Worm (Caenorhabditis elegans) whole organism, young adult: Measurements from ENCODE around the gene npp-20.

ENCODE experiments used
- B0261.1 ChIP-seq: sonication (generic microtip); optimal IDR thresholded peaks from 2 replicates; lab custom pipeline; 2016; ENCODE audit warnings: mild to moderate bottlenecking, missing genetic modification characterization, moderate library complexity, missing compliant biosample characterization
- B0336.3 ChIP-seq: fragments of 200-800 bp; sonication (Bioruptor generic); IDR thresholded peaks from 2 replicates; pipeline ENCODE4 v1.3.6; 2022; ENCODE audit warnings: missing genetic modification characterization, missing compliant biosample characterization
- F22D6.2 ChIP-seq: sonication (generic microtip); optimal IDR thresholded peaks from 2 replicates; lab custom pipeline; 2016; ENCODE audit warnings: mild to moderate bottlenecking, missing genetic modification characterization, missing compliant biosample characterization
- F33H1.4 ChIP-seq: fragments of 200-800 bp; sonication (Bioruptor generic); IDR thresholded peaks from 2 replicates; pipeline ENCODE4 v1.3.6; 2022; ENCODE audit warnings: missing genetic modification reagents, missing genetic modification characterization, missing compliant biosample characterization
- Y53G8AR.9 ChIP-seq: fragments of 200-800 bp; sonication (Bioruptor generic); conservative IDR thresholded peaks from 2 replicates; pipeline ENCODE4 v1.3.6; 2022; ENCODE audit warnings: missing genetic modification reagents, missing genetic modification characterization, missing compliant biosample characterization
- Y95B8A.8 ChIP-seq: fragments of 200-800 bp; sonication (Bioruptor generic); IDR thresholded peaks from 2 replicates; pipeline ENCODE4 v1.3.6; 2022; ENCODE audit warnings: missing genetic modification reagents, missing genetic modification characterization, missing compliant biosample characterization
- ZK185.1 ChIP-seq: sonication (generic microtip); optimal IDR thresholded peaks from 2 replicates; lab custom pipeline; 2016; ENCODE audit warnings: mild to moderate bottlenecking, missing genetic modification characterization, missing compliant biosample characterization; ENCODE audit not compliant: poor library complexity, severe bottlenecking
- attf-5 ChIP-seq: fragments of 200-800 bp; sonication (Bioruptor generic); optimal IDR thresholded peaks from 2 replicates; lab custom pipeline; 2018; ENCODE audit warnings: mild to moderate bottlenecking, missing genetic modification characterization, missing compliant biosample characterization
- cebp-1 ChIP-seq, 2 experiments: fragments of 200-800 bp in 1 of 2; sonication (Bioruptor generic) in 1 of 2; sonication (generic microtip) in 1 of 2; IDR thresholded peaks in 1 of 2; optimal IDR thresholded peaks in 1 of 2; 2 replicates each; pipeline versions ENCODE4 v1.3.6 to Lab custom; 2017 to 2022; ENCODE audit warnings: missing compliant biosample characterization in 2 of 2, missing genetic modification characterization in 2 of 2, mild to moderate bottlenecking in 1 of 2, missing genetic modification reagents in 1 of 2, moderate library complexity in 1 of 2
- ceh-100 ChIP-seq: fragments of 200-800 bp; sonication (Bioruptor generic); IDR thresholded peaks from 2 replicates; pipeline ENCODE4 v1.3.6; 2022; ENCODE audit warnings: missing genetic modification reagents, missing genetic modification characterization, missing compliant biosample characterization
- ceh-40 ChIP-seq: fragments of 200-800 bp; sonication (Bioruptor generic); IDR thresholded peaks from 2 replicates; pipeline ENCODE4 v1.3.6; 2022; ENCODE audit warnings: missing genetic modification characterization, missing compliant biosample characterization
- dox-1 ChIP-seq: fragments of 200-800 bp; sonication (Bioruptor generic); IDR thresholded peaks from 2 replicates; pipeline ENCODE4 v1.3.6; 2022; ENCODE audit warnings: missing genetic modification reagents, missing genetic modification characterization, missing compliant biosample characterization
- dpff-1 ChIP-seq: sonication (generic microtip); optimal IDR thresholded peaks from 2 replicates; lab custom pipeline; 2017; ENCODE audit warnings: mild to moderate bottlenecking, missing genetic modification characterization, missing compliant biosample characterization
- hrde-1 ChIP-seq: sonication (generic microtip); optimal IDR thresholded peaks from 2 replicates; lab custom pipeline; 2016; ENCODE audit warnings: missing genetic modification characterization, mild to moderate bottlenecking, missing compliant biosample characterization, moderate library complexity, missing genotype, missing genetic modification reagents, borderline replicate concordance
- let-607 ChIP-seq, 2 experiments: fragments of 200-800 bp in 1 of 2; sonication (Bioruptor generic) in 1 of 2; sonication (generic microtip) in 1 of 2; optimal IDR thresholded peaks; 2 replicates each; lab custom pipeline; 2016 to 2018; ENCODE audit warnings: mild to moderate bottlenecking in 2 of 2, missing compliant biosample characterization in 2 of 2, missing genetic modification characterization in 2 of 2, moderate library complexity in 2 of 2, missing genotype in 1 of 2
- lin-35 ChIP-seq, 3 experiments: fragments of 150-350 bp in 2 of 3; sonication (generic microtip) in 1 of 3; optimal IDR thresholded peaks; 2 replicates each; lab custom pipeline; 2014 to 2018; ENCODE audit warnings: missing biosample characterization in 3 of 3, missing genetic modification characterization in 3 of 3, missing genetic modification reagents in 3 of 3
- lin-40 ChIP-seq: sonication (generic microtip); optimal IDR thresholded peaks from 2 replicates; lab custom pipeline; 2016; ENCODE audit warnings: missing genetic modification characterization, mild to moderate bottlenecking, missing compliant biosample characterization, missing genotype, missing genetic modification reagents
- lin-54 ChIP-seq: fragments of 200-800 bp; sonication (Bioruptor generic); optimal IDR thresholded peaks from 2 replicates; lab custom pipeline; 2018; ENCODE audit warnings: mild to moderate bottlenecking, missing genetic modification characterization, missing compliant biosample characterization
- lsl-1 ChIP-seq: fragments of 200-800 bp; sonication (Bioruptor generic); optimal IDR thresholded peaks from 2 replicates; lab custom pipeline; 2018; ENCODE audit warnings: mild to moderate bottlenecking, missing genetic modification characterization, moderate library complexity, missing compliant biosample characterization
- madf-3 ChIP-seq: fragments of 200-800 bp; sonication (Bioruptor generic); IDR thresholded peaks from 2 replicates; pipeline ENCODE4 v1.3.6; 2022; ENCODE audit warnings: missing genetic modification reagents, missing genetic modification characterization, missing compliant biosample characterization
- madf-6 ChIP-seq: fragments of 200-800 bp; sonication (Bioruptor generic); IDR thresholded peaks from 2 replicates; pipeline ENCODE4 v1.3.6; 2022; ENCODE audit warnings: missing genetic modification reagents, missing genetic modification characterization, missing compliant biosample characterization
- madf-8 ChIP-seq: fragments of 200-800 bp; sonication (Bioruptor generic); conservative IDR thresholded peaks from 2 replicates; pipeline ENCODE4 v1.3.6; 2022; ENCODE audit warnings: missing genetic modification reagents, missing genetic modification characterization, missing compliant biosample characterization
- mcd-1 ChIP-seq: fragments of 200-800 bp; sonication (Bioruptor generic); IDR thresholded peaks from 2 replicates; pipeline ENCODE4 v1.3.6; 2022; ENCODE audit warnings: missing genetic modification reagents, missing genetic modification characterization, missing compliant biosample characterization
- nfyb-1 ChIP-seq: fragments of 200-800 bp; sonication (Bioruptor generic); IDR thresholded peaks from 2 replicates; pipeline ENCODE4 v1.3.6; 2022; ENCODE audit warnings: missing genetic modification reagents, missing genetic modification characterization, missing compliant biosample characterization
- nhr-179 ChIP-seq: sonication (generic microtip); optimal IDR thresholded peaks from 2 replicates; lab custom pipeline; 2016; ENCODE audit warnings: mild to moderate bottlenecking, missing genetic modification characterization, missing compliant biosample characterization
- nhr-80 ChIP-seq: sonication (generic microtip); optimal IDR thresholded peaks from 2 replicates; lab custom pipeline; 2016; ENCODE audit warnings: missing genetic modification characterization, missing compliant biosample characterization
- pbrm-1 ChIP-seq: fragments of 200-800 bp; sonication (Bioruptor generic); IDR thresholded peaks from 2 replicates; pipeline ENCODE4 v1.3.6; 2022; ENCODE audit warnings: missing genetic modification reagents, missing genetic modification characterization, missing compliant biosample characterization
- rcor-1 ChIP-seq: fragments of 200-800 bp; sonication (Bioruptor generic); IDR thresholded peaks from 2 replicates; pipeline ENCODE4 v1.3.6; 2022; ENCODE audit warnings: missing genetic modification reagents, missing genetic modification characterization, missing compliant biosample characterization
- sdz-38 ChIP-seq: sonication (generic microtip); optimal IDR thresholded peaks from 2 replicates; lab custom pipeline; 2016; ENCODE audit warnings: missing genotype, missing genetic modification characterization, missing compliant biosample characterization
- sea-2 ChIP-seq: fragments of 200-800 bp; sonication (Bioruptor generic); IDR thresholded peaks from 2 replicates; pipeline ENCODE4 v1.3.6; 2022; ENCODE audit warnings: missing genetic modification characterization, missing compliant biosample characterization
- snpc-1.3 ChIP-seq: sonication (generic microtip); optimal IDR thresholded peaks from 2 replicates; lab custom pipeline; 2017; ENCODE audit warnings: missing genetic modification characterization, mild to moderate bottlenecking, missing compliant biosample characterization, antibody characterized with exemption, moderate library complexity, missing genotype, missing genetic modification reagents; ENCODE audit not compliant: insufficient read depth
- snpc-4 ChIP-seq, 5 experiments: fragments of 150-350 bp in 1 of 5; sonication (generic microtip) in 4 of 5; optimal IDR thresholded peaks; 2 replicates each; lab custom pipeline; 2014 to 2018; ENCODE audit warnings: missing genetic modification characterization in 5 of 5, missing biosample characterization in 3 of 5, antibody characterized with exemption in 2 of 5, mild to moderate bottlenecking in 2 of 5, missing compliant biosample characterization in 2 of 5, missing genotype in 2 of 5, moderate library complexity in 2 of 5, missing genetic modification reagents in 1 of 5
- xnd-1 ChIP-seq: sonication (generic microtip); optimal IDR thresholded peaks from 2 replicates; lab custom pipeline; 2016; ENCODE audit warnings: missing genotype, missing genetic modification reagents, missing genetic modification characterization, missing compliant biosample characterization
- zfh-2 ChIP-seq: fragments of 200-800 bp; sonication (Bioruptor generic); conservative IDR thresholded peaks from 2 replicates; pipeline ENCODE4 v1.3.6; 2022; ENCODE audit warnings: missing genetic modification reagents, missing genetic modification characterization, missing compliant biosample characterization
- ztf-18 ChIP-seq: sonication (generic microtip); optimal IDR thresholded peaks from 2 replicates; lab custom pipeline; 2016; ENCODE audit warnings: missing genotype, mild to moderate bottlenecking, missing genetic modification characterization, missing compliant biosample characterization
- ztf-3 ChIP-seq: fragments of 200-800 bp; sonication (Bioruptor generic); optimal IDR thresholded peaks from 2 replicates; lab custom pipeline; 2018; ENCODE audit warnings: mild to moderate bottlenecking, missing genetic modification characterization, missing compliant biosample characterization

Gene npp-20

DNA sequence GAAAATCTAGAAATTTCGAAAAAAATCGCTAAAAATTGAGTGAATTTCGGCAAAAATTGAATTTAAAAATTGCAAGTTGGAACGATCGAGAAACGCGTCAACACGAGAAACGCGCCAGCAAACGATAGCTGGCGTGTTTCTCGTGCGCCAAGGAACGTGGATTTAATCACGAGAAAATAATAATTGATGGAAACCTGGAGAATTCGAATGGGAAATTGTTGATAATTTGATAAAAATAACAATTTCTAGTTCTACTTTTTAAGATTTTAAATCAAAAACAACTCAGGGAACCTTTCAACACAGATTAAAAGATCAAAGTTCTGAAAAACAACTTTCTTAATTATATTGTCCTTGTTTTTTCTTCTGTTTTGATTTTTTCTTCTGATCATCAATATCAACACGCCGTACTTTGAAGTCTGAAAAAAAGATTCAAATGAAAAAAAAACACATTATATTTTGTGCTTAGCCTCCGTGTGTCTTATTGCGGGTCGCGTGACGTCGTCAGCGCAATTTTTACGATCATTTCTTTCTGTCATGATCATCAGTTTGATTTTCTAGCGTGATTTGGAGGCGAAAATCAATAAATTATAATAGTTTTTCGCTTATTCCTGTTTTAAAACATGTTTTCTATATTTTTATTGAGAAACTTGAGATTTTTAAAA, at the start of gene npp-20:
TSS of gene npp-20 (minus strand) at position 6 of the 662 bp plus-strand sequence.
- TF ChIP-seq lin-35 (GFP tag; optimal IDR thresholded peaks at IDR 0.05; lab: Kevin White, UChicago) (peak in 1 of 3 experiments; percentile 67), rcor-1 (peak; percentile 50; the same call in 1 of the 2 replicates), madf-3 (GFP tag; lab: Robert Waterston, UW) (no peak), dox-1 (GFP tag; lab: Robert Waterston, UW) (0 out of 2 replicates have a peak, but pooled peaks have one; percentile 32), F33H1.4 (GFP tag; lab: Robert Waterston, UW) (peak; percentile 54), nhr-80 (tag; lab: Kevin White, UChicago) (peak; percentile 26), snpc-4 (GFP tag; optimal IDR thresholded peaks at IDR 0.05; lab: Kevin White, UChicago) (no peak), snpc-4 (tag; optimal IDR thresholded peaks at IDR 0.05; lab: Kevin White, UChicago) (peak in 3 of 4 experiments; percentile 19 to 44 (median 34)), nhr-179 (no peak), sea-2 (GFP tag; lab: Robert Waterston, UW) (no peak), zfh-2 (GFP tag; lab: Robert Waterston, UW) (no peak), B0336.3 (peak; percentile 49), let-607 (tag; optimal IDR thresholded peaks at IDR 0.05; lab: Kevin White, UChicago) (peak; percentile 8 to 15), attf-5 (GFP tag; lab: Kevin White, UChicago) (peak; percentile 0), ceh-100 (GFP tag; lab: Robert Waterston, UW) (no peak), madf-6 (peak; percentile 65), ztf-18 (tag; lab: Kevin White, UChicago) (peak; percentile 95), hrde-1 (no peak), mcd-1 (GFP tag; lab: Robert Waterston, UW) (peak; percentile 76), dpff-1 (tag; lab: Kevin White, UChicago) (no peak), xnd-1 (tag; lab: Kevin White, UChicago) (peak; percentile 60), lin-54 (GFP tag; lab: Kevin White, UChicago) (peak; percentile 47), ZK185.1 (tag; lab: Kevin White, UChicago) (peak; percentile 51), ceh-40 (GFP tag; lab: Robert Waterston, UW) (no peak), B0261.1 (tag; lab: Kevin White, UChicago) (no peak), nfyb-1 (GFP tag; lab: Robert Waterston, UW) (peak; percentile 59; the same call in 1 of the 2 replicates), lsl-1 (GFP tag; lab: Kevin White, UChicago) (peak; percentile 29), Y53G8AR.9 (GFP tag; lab: Robert Waterston, UW) (peak; percentile 42), madf-8 (GFP tag; lab: Robert Waterston, UW) (peak; percentile 16; the same call in 1 of the 2 replicates), lin-40 (tag; lab: Kevin White, UChicago) (peak; percentile 79), cebp-1 (GFP tag; IDR thresholded peaks at IDR 0.05; lab: Robert Waterston, UW) (no peak), cebp-1 (tag; optimal IDR thresholded peaks at IDR 0.05; lab: Kevin White, UChicago) (peak; percentile 52), pbrm-1 (GFP tag; lab: Robert Waterston, UW) (peak; percentile 48; the same call in 1 of the 2 replicates), Y95B8A.8 (GFP tag; lab: Robert Waterston, UW) (no peak), sdz-38 (tag; lab: Kevin White, UChicago) (no peak), snpc-1.3 (tag; lab: Kevin White, UChicago) (no peak), ztf-3 (GFP tag; lab: Kevin White, UChicago) (no peak), F22D6.2 (no peak)
